Worm (Caenorhabditis elegans): ENCODE results near the gene erh-2.

ce11 chrIII:4634947-4635346 lies 41.9 kb downstream of the erh-2 start, which contains the start of gene clec-153:
- no peak for TF ChIP-seq med-1 (GFP tag; optimal IDR thresholded peaks at IDR 0.05; ENCODE audit: insufficient read depth)
- TF ChIP-seq ztf-23 (GFP tag; IDR thresholded peaks at IDR 0.05), result no peak
- no peak for TF ChIP-seq flt-1 (GFP tag; IDR thresholded peaks at IDR 0.05)
- no peak for TF ChIP-seq ztf-29 (GFP tag; IDR thresholded peaks at IDR 0.05)
